Fruit fly (Drosophila melanogaster) whole organism, embryonic: ENCODE measurements around the gene temp.

ENCODE experiments used
- Atf-2 ChIP-seq: fragments of 200-800 bp; sonication (Bioruptor generic); optimal IDR thresholded peaks from 2 replicates; lab custom pipeline; 2016; ENCODE audit warnings: missing biosample characterization, missing genetic modification characterization
- Atf6 ChIP-seq: fragments of 200-800 bp; sonication (Bioruptor generic); IDR thresholded peaks from 2 replicates; pipeline ENCODE4 v1.3.6; 2022; ENCODE audit warnings: missing biosample characterization, missing genetic modification characterization
- Bgb ChIP-seq: fragments of 200-800 bp; sonication (Bioruptor generic); IDR thresholded peaks from 2 replicates; pipeline ENCODE4 v1.3.6; 2022; ENCODE audit warnings: missing biosample characterization, missing genetic modification characterization; ENCODE audit not compliant: partially characterized antibody
- CG1024 ChIP-seq: fragments of 200-800 bp; sonication (Bioruptor generic); IDR thresholded peaks from 2 replicates; pipeline ENCODE4 v1.3.6; 2022; ENCODE audit warnings: missing biosample characterization, missing genetic modification characterization
- CG15011 ChIP-seq: fragments of 200-800 bp; sonication (Bioruptor generic); optimal IDR thresholded peaks from 3 replicates; lab custom pipeline; 2018; ENCODE audit warnings: missing biosample characterization, mild to moderate bottlenecking, missing genetic modification characterization
- CG15269 ChIP-seq: fragments of 200-800 bp; sonication (Bioruptor generic); optimal IDR thresholded peaks from 2 replicates; lab custom pipeline; 2018; ENCODE audit warnings: missing biosample characterization, mild to moderate bottlenecking, missing genetic modification characterization, moderate library complexity
- CG17361 ChIP-seq: fragments of 200-800 bp; sonication (Bioruptor generic); IDR thresholded peaks from 3 replicates; pipeline ENCODE4 v1.3.6; 2022; ENCODE audit warnings: missing biosample characterization, missing genetic modification characterization
- CG1792 ChIP-seq: fragments of 200-800 bp; sonication (Bioruptor generic); optimal IDR thresholded peaks from 2 replicates; lab custom pipeline; 2016; ENCODE audit warnings: missing biosample characterization, missing genetic modification characterization
- CG2116 ChIP-seq: fragments of 200-800 bp; sonication (Bioruptor generic); optimal IDR thresholded peaks from 3 replicates; lab custom pipeline; 2018; ENCODE audit warnings: missing biosample characterization, mild to moderate bottlenecking, missing genetic modification characterization
- CG31365 ChIP-seq: fragments of 200-800 bp; sonication (Bioruptor generic); optimal IDR thresholded peaks from 2 replicates; lab custom pipeline; 2018; ENCODE audit warnings: missing biosample characterization, mild to moderate bottlenecking, missing genetic modification characterization
- CG32772 ChIP-seq: fragments of 200-800 bp; sonication (Bioruptor generic); IDR thresholded peaks from 2 replicates; pipeline ENCODE4 v1.3.6; 2022; ENCODE audit warnings: missing biosample characterization, missing genetic modification characterization
- CG3726 ChIP-seq: fragments of 200-800 bp; sonication (Bioruptor generic); IDR thresholded peaks from 3 replicates; pipeline ENCODE4, ENCODE4 v1.3.6; 2022; ENCODE audit warnings: missing biosample characterization, missing genetic modification characterization
- CG4328 ChIP-seq: fragments of 200-800 bp; sonication (Bioruptor generic); optimal IDR thresholded peaks from 3 replicates; lab custom pipeline; 2017; ENCODE audit warnings: missing biosample characterization, missing genetic modification reagents, missing genetic modification characterization
- CG4360 ChIP-seq: fragments of 200-800 bp; sonication (Bioruptor generic); IDR thresholded peaks from 2 replicates; pipeline ENCODE4 v1.3.6; 2022; ENCODE audit warnings: missing biosample characterization, missing genetic modification characterization
- CG43689 ChIP-seq: fragments of 200-800 bp; sonication (Bioruptor generic); IDR thresholded peaks from 2 replicates; pipeline ENCODE4 v1.3.6; 2022; ENCODE audit warnings: missing biosample characterization, missing genetic modification characterization
- CG6175 ChIP-seq: fragments of 200-800 bp; sonication (Bioruptor generic); IDR thresholded peaks from 3 replicates; pipeline ENCODE4 v1.3.6; 2022; ENCODE audit warnings: missing biosample characterization, missing genetic modification characterization
- CG8478 ChIP-seq: fragments of >200 bp; optimal IDR thresholded peaks from 2 replicates; lab custom pipeline; 2018
- CG9437 ChIP-seq: fragments of 200-800 bp; sonication (Bioruptor generic); optimal IDR thresholded peaks from 2 replicates; lab custom pipeline; 2018; ENCODE audit warnings: missing biosample characterization, mild to moderate bottlenecking, missing genetic modification characterization
- CTCF ChIP-seq: fragments of 200-800 bp; sonication (Bioruptor generic); optimal IDR thresholded peaks from 2 replicates; lab custom pipeline; 2017; ENCODE audit warnings: missing biosample characterization, mild to moderate bottlenecking, missing genetic modification characterization, moderate library complexity
- D19A ChIP-seq: fragments of 200-800 bp; optimal IDR thresholded peaks from 3 replicates; lab custom pipeline; 2019; ENCODE audit warnings: missing biosample characterization, mild to moderate bottlenecking, missing genetic modification characterization, moderate library complexity
- Dip3 ChIP-seq: fragments of 200-800 bp; sonication (Bioruptor generic); optimal IDR thresholded peaks from 3 replicates; lab custom pipeline; 2016; ENCODE audit warnings: missing biosample characterization, missing genetic modification characterization
- Doc3 ChIP-seq: fragments of 200-800 bp; sonication (Bioruptor generic); IDR thresholded peaks from 3 replicates; pipeline ENCODE4 v1.3.6; 2022; ENCODE audit warnings: missing biosample characterization, missing genetic modification characterization; ENCODE audit not compliant: partially characterized antibody
- Dp ChIP-seq: fragments of 200-800 bp; sonication (Bioruptor generic); optimal IDR thresholded peaks from 2 replicates; lab custom pipeline; 2018; ENCODE audit warnings: missing biosample characterization, mild to moderate bottlenecking, missing genetic modification characterization, moderate library complexity
- Dref ChIP-seq: fragments of 200-800 bp; sonication (Bioruptor generic); IDR thresholded peaks from 2 replicates; pipeline ENCODE4 v1.3.6; 2022; ENCODE audit warnings: missing biosample characterization, missing genetic modification characterization
- ERR ChIP-seq: fragments of 200-800 bp; sonication (Bioruptor generic); optimal IDR thresholded peaks from 2 replicates; lab custom pipeline; 2016; ENCODE audit warnings: missing biosample characterization, missing genetic modification characterization
- Gsc ChIP-seq: fragments of 200-800 bp; sonication (Bioruptor generic); IDR thresholded peaks from 2 replicates; pipeline ENCODE4 v1.3.6; 2022; ENCODE audit warnings: missing biosample characterization, missing genetic modification characterization
- H2.0 ChIP-seq: fragments of 200-800 bp; sonication (Bioruptor generic); IDR thresholded peaks from 2 replicates; pipeline ENCODE4 v1.3.6; 2022; ENCODE audit warnings: missing biosample characterization, missing genetic modification characterization
- HmgZ ChIP-seq: fragments of 200-800 bp; sonication (Bioruptor generic); optimal IDR thresholded peaks from 2 replicates; lab custom pipeline; 2018; ENCODE audit warnings: missing biosample characterization, mild to moderate bottlenecking, missing genetic modification characterization
- MBD-R2 ChIP-seq: fragments of 200-800 bp; sonication (Bioruptor generic); IDR thresholded peaks from 2 replicates; pipeline ENCODE4 v1.3.6; 2022; ENCODE audit warnings: missing biosample characterization, missing genetic modification characterization
- NC2α ChIP-seq: fragments of 200-800 bp; sonication (Bioruptor generic); optimal IDR thresholded peaks from 2 replicates; lab custom pipeline; 2016; ENCODE audit warnings: missing biosample characterization, missing genetic modification characterization
- Spps ChIP-seq: fragments of 200-800 bp; sonication (Bioruptor generic); optimal IDR thresholded peaks from 2 replicates; lab custom pipeline; 2018; ENCODE audit warnings: missing biosample characterization, mild to moderate bottlenecking, missing genetic modification characterization
- TFAM ChIP-seq: fragments of 200-800 bp; sonication (Bioruptor generic); optimal IDR thresholded peaks from 2 replicates; lab custom pipeline; 2017; ENCODE audit warnings: missing biosample characterization, missing genetic modification characterization, inconsistent platforms
- al ChIP-seq: fragments of 200-800 bp; sonication (Bioruptor generic); IDR thresholded peaks from 2 replicates; pipeline ENCODE4 v1.3.6; 2022; ENCODE audit warnings: missing biosample characterization, missing genetic modification characterization
- bigmax ChIP-seq: fragments of 200-800 bp; sonication (Bioruptor generic); optimal IDR thresholded peaks from 2 replicates; lab custom pipeline; 2018; ENCODE audit warnings: missing biosample characterization, mild to moderate bottlenecking, missing genetic modification characterization
- cas ChIP-seq: fragments of 200-800 bp; sonication (Bioruptor generic); IDR thresholded peaks from 2 replicates; pipeline ENCODE4 v1.3.6; 2022; ENCODE audit warnings: missing biosample characterization, missing genetic modification characterization
- dmrt11E ChIP-seq: fragments of 200-800 bp; sonication (Bioruptor generic); optimal IDR thresholded peaks from 3 replicates; lab custom pipeline; 2018; ENCODE audit warnings: missing biosample characterization, mild to moderate bottlenecking, missing genetic modification characterization, moderate library complexity
- esg ChIP-seq: fragments of 200-800 bp; sonication (Bioruptor generic); conservative IDR thresholded peaks from 2 replicates; pipeline ENCODE4 v1.3.6; 2022; ENCODE audit warnings: missing biosample characterization, missing genetic modification characterization
- fru ChIP-seq: fragments of >200 bp; optimal IDR thresholded peaks from 2 replicates; lab custom pipeline; 2017
- ham ChIP-seq: fragments of 200-800 bp; sonication (Bioruptor generic); IDR thresholded peaks from 2 replicates; pipeline ENCODE4 v1.3.6; 2022; ENCODE audit warnings: missing biosample characterization, missing genetic modification characterization
- hbn ChIP-seq: fragments of 200-800 bp; sonication (Bioruptor generic); IDR thresholded peaks from 2 replicates; pipeline ENCODE4 v1.3.6; 2022; ENCODE audit warnings: missing biosample characterization, missing genetic modification characterization; ENCODE audit not compliant: partially characterized antibody
- knrl ChIP-seq: fragments of 200-800 bp; sonication (Bioruptor generic); IDR thresholded peaks from 3 replicates; pipeline ENCODE4 v1.3.6; 2022; ENCODE audit warnings: missing biosample characterization, missing genetic modification characterization; ENCODE audit not compliant: partially characterized antibody
- nom ChIP-seq: fragments of 200-800 bp; sonication (Bioruptor generic); optimal IDR thresholded peaks from 2 replicates; lab custom pipeline; 2017; ENCODE audit warnings: missing biosample characterization, missing genetic modification characterization, mild to moderate bottlenecking, moderate library complexity, missing genetic modification reagents
- org-1 ChIP-seq: fragments of 200-800 bp; sonication (Bioruptor generic); optimal IDR thresholded peaks from 2 replicates; lab custom pipeline; 2017; ENCODE audit warnings: missing biosample characterization, missing genetic modification characterization
- peb ChIP-seq: fragments of 200-800 bp; sonication (Bioruptor generic); IDR thresholded peaks from 2 replicates; pipeline ENCODE4 v1.3.6; 2022; ENCODE audit warnings: missing biosample characterization, missing genetic modification characterization
- pum ChIP-seq: fragments of 200-800 bp; sonication (Bioruptor generic); optimal IDR thresholded peaks from 2 replicates; lab custom pipeline; 2016; ENCODE audit warnings: missing biosample characterization, missing genetic modification characterization
- sd ChIP-seq: fragments of 200-800 bp; sonication (Bioruptor generic); optimal IDR thresholded peaks from 3 replicates; lab custom pipeline; 2018; ENCODE audit warnings: missing biosample characterization, mild to moderate bottlenecking, missing genetic modification characterization, moderate library complexity
- sr ChIP-seq: fragments of 200-800 bp; sonication (Bioruptor generic); IDR thresholded peaks from 3 replicates; pipeline ENCODE4 v1.3.6; 2022; ENCODE audit warnings: missing biosample characterization, missing genetic modification characterization
- trh ChIP-seq: fragments of 200-800 bp; sonication (Bioruptor generic); optimal IDR thresholded peaks from 2 replicates; lab custom pipeline; 2016; ENCODE audit warnings: missing biosample characterization, missing genetic modification characterization
- twi ChIP-seq: fragments of 200-800 bp; optimal IDR thresholded peaks from 2 replicates; lab custom pipeline; 2019; ENCODE audit warnings: missing biosample characterization, mild to moderate bottlenecking, missing genetic modification characterization, moderate library complexity
- usp ChIP-seq: fragments of >200 bp; optimal IDR thresholded peaks from 2 replicates; lab custom pipeline; 2017; ENCODE audit warnings: missing biosample characterization, missing genetic modification characterization
- vvl ChIP-seq: fragments of 200-800 bp; sonication (Bioruptor generic); IDR thresholded peaks from 2 replicates; pipeline ENCODE4 v1.3.6; 2022; ENCODE audit warnings: missing biosample characterization, missing genetic modification characterization
- wdn ChIP-seq: fragments of 200-800 bp; sonication (Bioruptor generic); IDR thresholded peaks from 2 replicates; pipeline ENCODE4 v1.3.6; 2022; ENCODE audit warnings: missing biosample characterization, missing genetic modification characterization
- wek ChIP-seq: fragments of 200-800 bp; sonication (Bioruptor generic); optimal IDR thresholded peaks from 3 replicates; lab custom pipeline; 2018; ENCODE audit warnings: missing biosample characterization, mild to moderate bottlenecking, missing genetic modification characterization, moderate library complexity
- z ChIP-seq: fragments of 200-800 bp; sonication (Bioruptor generic); IDR thresholded peaks from 3 replicates; pipeline ENCODE4 v1.3.6; 2022; ENCODE audit warnings: missing biosample characterization, missing genetic modification characterization

The temp gene

dm6 chrX:2262511-2262910 lies at the start of gene temp, which contains the start of gene CG3071 (continued):
- TF ChIP-seq esg: peak; percentile 26; the same call in 1 of the 2 replicates
- TF ChIP-seq D19A (tag; lab: Kevin White, UChicago): peak; percentile 19
- TF ChIP-seq peb (GFP tag; lab: Robert Waterston, UW): no peak
- no peak for TF ChIP-seq org-1
- no peak for TF ChIP-seq CG1024 (GFP tag; lab: Robert Waterston, UW)
- no peak for TF ChIP-seq CG4360 (GFP tag; lab: Robert Waterston, UW)
- TF ChIP-seq hbn: no peak
- no peak for TF ChIP-seq NC2α (GFP tag; lab: Kevin White, UChicago)
- no peak for TF ChIP-seq z (GFP tag; lab: Robert Waterston, UW)
- TF ChIP-seq vvl: no peak
- TF ChIP-seq Dp: peak; percentile 13
- TF ChIP-seq Gsc (GFP tag; lab: Robert Waterston, UW): no peak
- no peak for TF ChIP-seq bigmax
- peak; percentile 40 for TF ChIP-seq Dref (GFP tag; lab: Robert Waterston, UW)
- TF ChIP-seq Atf-2 (GFP tag; lab: Kevin White, UChicago): peak; percentile 65
- TF ChIP-seq ham (GFP tag; lab: Robert Waterston, UW): no peak
- peak; percentile 30; the same call in 1 of the 3 replicates for TF ChIP-seq knrl (GFP tag; lab: Robert Waterston, UW)
- TF ChIP-seq CTCF (GFP tag; lab: Kevin White, UChicago): no peak
- peak; percentile 55; the same call in 1 of the 2 replicates for TF ChIP-seq al (GFP tag; lab: Robert Waterston, UW)
- TF ChIP-seq usp (GFP tag; lab: Kevin White, UChicago): no peak
- peak; percentile 76 for TF ChIP-seq MBD-R2 (GFP tag; lab: Robert Waterston, UW)
- TF ChIP-seq CG1792: no peak
- TF ChIP-seq CG6175 (GFP tag; lab: Robert Waterston, UW): no peak
- peak; percentile 79 for TF ChIP-seq CG17361 (GFP tag; lab: Robert Waterston, UW)
- TF ChIP-seq CG2116 (GFP tag; lab: Kevin White, UChicago): peak; percentile 69
- no peak; the same call in 1 of the 2 replicates for TF ChIP-seq CG32772 (GFP tag; lab: Robert Waterston, UW)
- TF ChIP-seq CG4328 (GFP tag; lab: Kevin White, UChicago): peak; percentile 51
- peak; percentile 5 for TF ChIP-seq Spps
- TF ChIP-seq H2.0 (GFP tag; lab: Robert Waterston, UW): no peak; the same call in 1 of the 2 replicates
- TF ChIP-seq CG15011 (GFP tag; lab: Kevin White, UChicago): peak; percentile 42
- TF ChIP-seq trh (GFP tag; lab: Kevin White, UChicago): peak; percentile 20
- TF ChIP-seq Atf6: no peak
- peak; percentile 45 for TF ChIP-seq Dip3
- peak; percentile 82 for TF ChIP-seq twi
- TF ChIP-seq ERR: peak; percentile 40
- no peak for TF ChIP-seq CG8478 (lab: Kevin White, UChicago)
- TF ChIP-seq fru (lab: Kevin White, UChicago): no peak
- TF ChIP-seq CG3726 (GFP tag; lab: Robert Waterston, UW): no peak
- TF ChIP-seq sr (GFP tag; lab: Robert Waterston, UW): no peak
- no peak for TF ChIP-seq TFAM (GFP tag; lab: Kevin White, UChicago)
- TF ChIP-seq CG43689: no peak
- peak; percentile 56 for TF ChIP-seq sd (tag; lab: Kevin White, UChicago)
- TF ChIP-seq pum (GFP tag; lab: Kevin White, UChicago): peak; percentile 69
- peak; percentile 67 for TF ChIP-seq CG9437 (GFP tag; lab: Kevin White, UChicago)
- TF ChIP-seq wek: no peak
- TF ChIP-seq wdn (GFP tag; lab: Robert Waterston, UW): no peak
- peak; percentile 61 for TF ChIP-seq HmgZ (tag; lab: Kevin White, UChicago)
- TF ChIP-seq Bgb (GFP tag; lab: Robert Waterston, UW): no peak
- peak; percentile 61 for TF ChIP-seq CG15269 (tag; lab: Kevin White, UChicago)
- no peak for TF ChIP-seq cas (GFP tag; lab: Robert Waterston, UW)
- no peak for TF ChIP-seq Doc3
- peak; percentile 54 for TF ChIP-seq dmrt11E (tag; lab: Kevin White, UChicago)
- no peak for TF ChIP-seq CG31365 (tag; lab: Kevin White, UChicago)
- peak; percentile 7 for TF ChIP-seq nom (GFP tag; lab: Kevin White, UChicago)
